Worm (Caenorhabditis elegans) whole organism, L2 larva: ENCODE measurements around the gene glb-29.

Experiments used
- C34F6.9 ChIP-seq: fragments of 150-350 bp; optimal IDR thresholded peaks from 2 replicates; lab custom pipeline; 2014; ENCODE audit warnings: missing biosample characterization, missing genetic modification characterization
- F13H6.1 ChIP-seq: sonication (generic microtip); optimal IDR thresholded peaks from 2 replicates; lab custom pipeline; 2016; ENCODE audit warnings: missing genetic modification characterization, missing compliant biosample characterization
- R02D3.7 ChIP-seq: fragments of 150-350 bp; optimal IDR thresholded peaks from 2 replicates; lab custom pipeline; 2014; ENCODE audit warnings: missing biosample characterization, missing genetic modification characterization
- Y55F3AM.14 ChIP-seq: fragments of 200-800 bp; sonication (Bioruptor generic); optimal IDR thresholded peaks from 2 replicates; lab custom pipeline; 2018; ENCODE audit warnings: mild to moderate bottlenecking, missing genetic modification characterization, missing compliant biosample characterization
- ZK546.5 ChIP-seq: sonication (generic microtip); optimal IDR thresholded peaks from 2 replicates; lab custom pipeline; 2017; ENCODE audit warnings: missing biosample characterization, missing genetic modification characterization
- alr-1 ChIP-seq: fragments of 150-350 bp; optimal IDR thresholded peaks from 2 replicates; lab custom pipeline; 2014; ENCODE audit warnings: missing biosample characterization, missing genetic modification characterization
- aly-2 ChIP-seq: fragments of 150-350 bp; optimal IDR thresholded peaks from 2 replicates; lab custom pipeline; 2014; ENCODE audit warnings: missing biosample characterization, missing genetic modification characterization
- ama-1 ChIP-seq: fragments of 150-350 bp; optimal IDR thresholded peaks from 2 replicates; lab custom pipeline; 2018; ENCODE audit warnings: inconsistent platforms
- blmp-1 ChIP-seq: sonication (generic microtip); optimal IDR thresholded peaks from 2 replicates; lab custom pipeline; 2017; ENCODE audit warnings: missing genetic modification characterization, mild to moderate bottlenecking, missing compliant biosample characterization, antibody characterized with exemption, moderate library complexity; ENCODE audit not compliant: insufficient read depth
- ceh-16 ChIP-seq: fragments of 150-350 bp; optimal IDR thresholded peaks from 2 replicates; lab custom pipeline; 2014; ENCODE audit warnings: missing biosample characterization, missing genetic modification characterization
- ceh-82 ChIP-seq: fragments of 150-350 bp; optimal IDR thresholded peaks from 2 replicates; lab custom pipeline; 2014; ENCODE audit warnings: missing biosample characterization, missing genetic modification characterization
- dmd-4 ChIP-seq: sonication (generic microtip); optimal IDR thresholded peaks from 2 replicates; lab custom pipeline; 2017; ENCODE audit warnings: missing biosample characterization, missing genetic modification characterization
- egl-27 ChIP-seq: sonication (generic microtip); optimal IDR thresholded peaks from 3 replicates; lab custom pipeline; 2017; ENCODE audit warnings: missing biosample characterization, missing genetic modification reagents, missing genetic modification characterization
- elt-1 ChIP-seq: fragments of 150-350 bp; optimal IDR thresholded peaks from 2 replicates; lab custom pipeline; 2014; ENCODE audit warnings: missing biosample characterization, missing genetic modification characterization
- fos-1 ChIP-seq: fragments of 150-350 bp; optimal IDR thresholded peaks from 2 replicates; lab custom pipeline; 2014; ENCODE audit warnings: missing biosample characterization, missing genetic modification characterization
- gmeb-1 ChIP-seq: fragments of 150-350 bp; optimal IDR thresholded peaks from 2 replicates; lab custom pipeline; 2014; ENCODE audit warnings: missing biosample characterization, missing genetic modification characterization
- lin-13 ChIP-seq: fragments of 150-350 bp; optimal IDR thresholded peaks from 2 replicates; lab custom pipeline; 2014; ENCODE audit warnings: missing biosample characterization, missing genetic modification reagents, missing genetic modification characterization
- lin-39 ChIP-seq: fragments of 150-350 bp; optimal IDR thresholded peaks from 2 replicates; lab custom pipeline; 2014; ENCODE audit warnings: missing biosample characterization, missing genetic modification reagents, missing genetic modification characterization
- lsy-2 ChIP-seq, 2 experiments: fragments of 150-350 bp in 1 of 2; sonication (generic microtip) in 1 of 2; optimal IDR thresholded peaks; 2 replicates each; lab custom pipeline; 2014 to 2017; ENCODE audit warnings: missing biosample characterization in 2 of 2, missing genetic modification characterization in 2 of 2
- mab-5 ChIP-seq: fragments of 150-350 bp; optimal IDR thresholded peaks from 2 replicates; lab custom pipeline; 2014; ENCODE audit warnings: missing biosample characterization, missing genetic modification characterization
- mbf-1 ChIP-seq: sonication (generic microtip); optimal IDR thresholded peaks from 2 replicates; lab custom pipeline; 2017; ENCODE audit warnings: missing biosample characterization, missing genetic modification characterization
- mdl-1 ChIP-seq, 2 experiments: fragments of 150-350 bp in 1 of 2; sonication (generic microtip) in 1 of 2; optimal IDR thresholded peaks; 2 replicates each; lab custom pipeline; 2017; ENCODE audit warnings: missing biosample characterization in 2 of 2, missing genetic modification characterization in 2 of 2
- nhr-10 ChIP-seq: sonication (generic microtip); optimal IDR thresholded peaks from 2 replicates; lab custom pipeline; 2017; ENCODE audit warnings: missing biosample characterization, missing genetic modification characterization
- nhr-11 ChIP-seq: fragments of 150-350 bp; optimal IDR thresholded peaks from 2 replicates; lab custom pipeline; 2014; ENCODE audit warnings: missing biosample characterization, missing genetic modification characterization
- nhr-12 ChIP-seq: fragments of 150-350 bp; optimal IDR thresholded peaks from 2 replicates; lab custom pipeline; 2014; ENCODE audit warnings: missing biosample characterization, missing genetic modification characterization
- nhr-129 ChIP-seq: fragments of 150-350 bp; optimal IDR thresholded peaks from 2 replicates; lab custom pipeline; 2014; ENCODE audit warnings: missing biosample characterization, missing genetic modification characterization
- nhr-21 ChIP-seq: fragments of 150-350 bp; optimal IDR thresholded peaks from 2 replicates; lab custom pipeline; 2014; ENCODE audit warnings: missing biosample characterization, missing genetic modification characterization
- nhr-23 ChIP-seq: fragments of 150-350 bp; optimal IDR thresholded peaks from 2 replicates; lab custom pipeline; 2014; ENCODE audit warnings: missing biosample characterization, missing genetic modification reagents, missing genetic modification characterization
- nhr-237 ChIP-seq: fragments of 150-350 bp; optimal IDR thresholded peaks from 2 replicates; lab custom pipeline; 2014; ENCODE audit warnings: missing biosample characterization, missing genetic modification characterization
- nhr-25 ChIP-seq: fragments of 150-350 bp; sonication (generic microtip); optimal IDR thresholded peaks from 3 replicates; lab custom pipeline; 2014; ENCODE audit warnings: missing biosample characterization, missing genetic modification characterization
- peb-1 ChIP-seq: fragments of 150-350 bp; optimal IDR thresholded peaks from 2 replicates; lab custom pipeline; 2014; ENCODE audit warnings: missing biosample characterization, missing genetic modification characterization
- skn-1 ChIP-seq: sonication (generic microtip); optimal IDR thresholded peaks from 2 replicates; lab custom pipeline; 2017; ENCODE audit warnings: missing biosample characterization, missing genetic modification characterization
- sma-3 ChIP-seq: sonication (generic microtip); optimal IDR thresholded peaks from 2 replicates; lab custom pipeline; 2016; ENCODE audit warnings: missing genetic modification reagents, missing genetic modification characterization, missing compliant biosample characterization
- snpc-4 ChIP-seq: fragments of 150-350 bp; optimal IDR thresholded peaks from 2 replicates; lab custom pipeline; 2014; ENCODE audit warnings: missing biosample characterization, missing genetic modification characterization
- unc-39 ChIP-seq: fragments of 150-350 bp; optimal IDR thresholded peaks from 2 replicates; lab custom pipeline; 2014; ENCODE audit warnings: missing biosample characterization, missing genetic modification characterization
- unc-55 ChIP-seq: fragments of 150-350 bp; sonication (generic microtip); optimal IDR thresholded peaks from 3 replicates; lab custom pipeline; 2014; ENCODE audit warnings: missing biosample characterization, missing genetic modification reagents, missing genetic modification characterization
- unc-62 ChIP-seq: fragments of 150-350 bp; optimal IDR thresholded peaks from 2 replicates; lab custom pipeline; 2014; ENCODE audit warnings: missing biosample characterization, missing genetic modification reagents, missing genetic modification characterization
- zag-1 ChIP-seq: fragments of 150-350 bp; optimal IDR thresholded peaks from 2 replicates; lab custom pipeline; 2014; ENCODE audit warnings: missing biosample characterization, missing genetic modification characterization
- ztf-1 ChIP-seq: fragments of 200-800 bp; sonication (Bioruptor generic); conservative IDR thresholded peaks from 2 replicates; pipeline ENCODE4 v1.3.6; 2022; ENCODE audit warnings: missing genetic modification characterization, missing compliant biosample characterization
- ztf-11 ChIP-seq: sonication (generic microtip); optimal IDR thresholded peaks from 2 replicates; lab custom pipeline; 2017; ENCODE audit warnings: missing biosample characterization, missing genetic modification characterization

glb-29 gene

DNA sequence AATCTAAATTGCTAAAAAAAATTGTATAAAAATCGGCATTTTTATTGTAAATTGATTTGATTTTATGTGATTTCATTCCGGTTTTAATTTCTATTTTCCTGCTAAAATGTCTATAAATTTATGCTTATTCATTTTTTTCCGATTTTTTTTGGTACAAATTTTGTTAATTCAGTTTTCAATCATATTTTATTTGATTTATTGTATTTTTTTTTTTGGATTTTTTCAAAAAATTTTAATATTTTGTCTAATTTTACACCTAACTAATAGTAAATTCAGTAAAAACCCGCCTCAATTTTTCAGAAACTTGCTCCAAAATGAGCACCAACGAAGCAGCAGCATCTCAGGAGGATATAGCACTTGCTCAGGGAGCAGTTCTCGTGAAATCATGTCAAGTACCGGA is 16.2 kb upstream of the glb-29 start, which contains the start of gene dhps-1:
TSS of gene dhps-1 (plus strand) at position 301 of the 400 bp plus-strand sequence.
- TF ChIP-seq nhr-10 (tag; lab: Kevin White, UChicago) (no peak), ceh-16 (tag; lab: Kevin White, UChicago) (no peak), F13H6.1 (tag; lab: Kevin White, UChicago) (no peak), mdl-1 (tag; optimal IDR thresholded peaks at IDR 0.05; lab: Kevin White, UChicago) (no peak), ceh-82 (no peak), ztf-11 (tag; lab: Kevin White, UChicago) (no peak), lsy-2 (tag; optimal IDR thresholded peaks at IDR 0.05; lab: Kevin White, UChicago) (no peak), ZK546.5 (no peak), C34F6.9 (tag; lab: Kevin White, UChicago) (no peak), elt-1 (no peak)

DNA sequence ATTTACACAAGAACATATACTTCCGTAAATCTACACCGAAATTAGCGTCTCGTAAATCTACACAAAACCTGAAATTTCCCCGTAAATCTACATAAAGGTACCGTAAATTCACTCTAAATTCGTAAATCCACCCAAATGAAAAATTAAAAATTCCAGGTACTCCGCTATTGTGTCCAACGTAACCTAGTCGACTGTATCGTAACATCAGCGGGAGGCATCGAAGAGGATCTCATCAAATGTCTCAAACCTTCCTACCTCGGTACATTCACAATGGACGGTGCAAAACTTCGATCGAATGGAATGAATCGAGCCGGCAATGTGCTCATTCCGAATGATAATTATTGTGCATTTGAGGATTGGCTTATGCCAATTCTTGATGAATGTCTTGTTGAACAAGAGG is 13.9 kb upstream of the glb-29 start:
- TF ChIP-seq unc-39 (tag; lab: Kevin White, UChicago) (no peak), nhr-23 (no peak), alr-1 (tag; lab: Kevin White, UChicago) (no peak), C34F6.9 (tag; lab: Kevin White, UChicago) (no peak), R02D3.7 (tag; lab: Kevin White, UChicago) (no peak), F13H6.1 (tag; lab: Kevin White, UChicago) (no peak), peb-1 (tag; lab: Kevin White, UChicago) (no peak), dmd-4 (tag; lab: Kevin White, UChicago) (no peak)
- TF ChIP-seq, all 48 proteins: peak for 0

DNA sequence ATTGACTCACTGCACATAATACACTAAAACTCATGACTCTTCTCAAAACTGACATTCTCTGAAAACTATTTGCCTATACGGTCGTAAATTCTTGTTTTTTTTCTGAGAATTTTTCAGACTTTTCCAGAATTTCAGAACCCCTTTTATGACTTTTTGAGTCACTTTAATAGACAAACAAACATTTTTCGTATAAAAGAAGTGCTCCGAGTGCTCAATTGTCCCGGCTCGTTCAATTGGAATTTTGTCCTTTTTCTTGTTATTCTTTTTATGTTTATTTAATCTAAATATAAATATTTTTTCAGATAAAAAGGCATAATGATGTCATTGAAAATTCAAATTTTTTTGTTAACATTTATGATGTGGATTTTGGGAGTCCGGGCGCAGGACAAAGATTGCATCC is 10.0 kb upstream of the glb-29 start, which contains the start of gene Y17G7B.23:
TSS of gene Y17G7B.23 (plus strand) at position 301 of the 400 bp plus-strand sequence.
- TF ChIP-seq C34F6.9 (tag; lab: Kevin White, UChicago): no peak
- no peak for TF ChIP-seq zag-1 (tag; lab: Kevin White, UChicago)
- TF ChIP-seq blmp-1 (tag; lab: Kevin White, UChicago): no peak
- TF ChIP-seq nhr-11 (tag; lab: Kevin White, UChicago): no peak

DNA sequence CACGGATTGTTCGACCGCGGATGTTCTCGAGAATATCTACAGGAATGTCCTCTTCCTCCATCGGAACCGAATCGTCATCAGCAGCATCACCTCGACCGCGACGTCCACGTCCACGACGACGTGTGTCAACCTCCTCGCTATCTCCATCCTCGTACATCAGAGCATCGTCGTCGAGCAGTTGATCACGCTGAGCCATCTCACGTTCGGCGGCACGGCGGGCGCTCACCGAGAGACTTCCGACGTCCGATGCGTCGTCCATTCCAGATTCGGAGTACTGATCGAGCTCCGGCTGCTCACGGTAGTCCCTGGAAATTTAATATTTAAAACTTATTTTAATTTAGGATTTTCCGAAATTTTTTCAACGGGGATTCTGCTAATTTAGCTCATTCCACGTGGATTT is 2.9 kb upstream of the glb-29 start:
- TF ChIP-seq gmeb-1 (tag; lab: Kevin White, UChicago) (no peak), zag-1 (tag; lab: Kevin White, UChicago) (no peak), snpc-4 (tag; lab: Kevin White, UChicago) (no peak), elt-1 (no peak), nhr-10 (tag; lab: Kevin White, UChicago) (no peak), mdl-1 (tag; optimal IDR thresholded peaks at IDR 0.05; lab: Kevin White, UChicago) (no peak), unc-55 (no peak), nhr-129 (tag; lab: Kevin White, UChicago) (no peak), nhr-25 (no peak), mbf-1 (tag; lab: Kevin White, UChicago) (no peak), mab-5 (tag; lab: Kevin White, UChicago) (no peak), lin-39 (tag; lab: Kevin White, UChicago) (no peak), R02D3.7 (tag; lab: Kevin White, UChicago) (no peak), lin-13 (GFP tag; lab: Kevin White, UChicago) (no peak), ceh-82 (no peak), ztf-11 (tag; lab: Kevin White, UChicago) (no peak), nhr-12 (no peak), dmd-4 (tag; lab: Kevin White, UChicago) (no peak)

DNA sequence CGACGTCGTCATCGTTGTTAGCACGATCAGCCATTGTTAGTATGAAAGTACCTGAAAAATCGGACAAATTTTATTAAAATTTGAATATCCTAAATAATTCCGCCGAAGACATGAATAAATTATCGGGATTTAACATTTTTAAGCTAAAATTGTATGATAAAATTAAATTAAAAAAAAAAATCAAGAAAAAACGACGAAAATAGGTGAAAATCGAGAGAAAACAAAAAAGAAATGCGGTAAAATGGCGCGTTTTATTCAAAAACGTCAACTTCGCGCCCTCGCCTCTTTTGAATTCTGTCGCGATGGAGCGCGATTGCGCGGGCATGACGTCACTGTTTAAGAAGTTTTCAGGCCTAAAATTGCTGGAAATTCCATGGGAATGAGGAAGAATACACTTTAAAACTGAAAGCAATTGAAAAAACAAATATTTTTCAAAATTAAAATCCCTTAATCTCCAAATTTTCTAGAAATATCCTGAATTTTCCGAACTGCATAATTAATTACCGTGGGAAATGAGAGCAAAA is 2.2 kb upstream of the glb-29 start, which contains the start of gene mcm-2:
TSS of gene mcm-2 (minus strand) at position 51 of the 524 bp plus-strand sequence.
- TF ChIP-seq ceh-82 (no peak), dmd-4 (tag; lab: Kevin White, UChicago) (no peak), nhr-21 (tag; lab: Kevin White, UChicago) (no peak), alr-1 (tag; lab: Kevin White, UChicago) (no peak), elt-1 (no peak), gmeb-1 (tag; lab: Kevin White, UChicago) (peak; percentile 86), nhr-12 (no peak), Y55F3AM.14 (GFP tag; lab: Kevin White, UChicago) (no peak), peb-1 (tag; lab: Kevin White, UChicago) (no peak), ama-1 (lab: Kevin White, UChicago) (no peak), mdl-1 (tag; optimal IDR thresholded peaks at IDR 0.05; lab: Kevin White, UChicago) (no peak), snpc-4 (tag; lab: Kevin White, UChicago) (no peak), ztf-1 (GFP tag; lab: Robert Waterston, UW) (no peak), blmp-1 (tag; lab: Kevin White, UChicago) (no peak), lin-13 (GFP tag; lab: Kevin White, UChicago) (no peak), zag-1 (tag; lab: Kevin White, UChicago) (peak; percentile 31), egl-27 (tag; lab: Kevin White, UChicago) (no peak), skn-1 (no peak), fos-1 (tag; lab: Kevin White, UChicago) (peak; percentile 56), C34F6.9 (tag; lab: Kevin White, UChicago) (peak; percentile 78), ceh-16 (tag; lab: Kevin White, UChicago) (no peak), nhr-10 (tag; lab: Kevin White, UChicago) (no peak), nhr-25 (peak; percentile 57), sma-3 (peak; percentile 24), R02D3.7 (tag; lab: Kevin White, UChicago) (no peak), F13H6.1 (tag; lab: Kevin White, UChicago) (no peak), unc-62 (GFP tag; lab: Kevin White, UChicago) (no peak), mab-5 (tag; lab: Kevin White, UChicago) (no peak), lsy-2 (tag; optimal IDR thresholded peaks at IDR 0.05; lab: Kevin White, UChicago) (peak; percentile 41 to 80), nhr-237 (tag; lab: Kevin White, UChicago) (no peak), nhr-23 (no peak), aly-2 (no peak), unc-55 (peak; percentile 88)
